Fruit fly (Drosophila melanogaster): ENCODE measurements around the gene Adck5.

dm6 chr3L:11123598-11124284 lies 45.9 kb upstream of the Adck5 start:
- TF ChIP-seq usp (GFP tag; optimal IDR thresholded peaks at IDR 0.05) (no peak), pan (optimal IDR thresholded peaks at IDR 0.05) (no peak), EcR (GFP tag; optimal IDR thresholded peaks at IDR 0.05) (no peak), CG8478 (optimal IDR thresholded peaks at IDR 0.05) (no peak), Dll (optimal IDR thresholded peaks at IDR 0.05) (peak; percentile 90)

Data from whole organism.